Fruit fly (Drosophila melanogaster) whole organism, pupa: ENCODE data around the gene Taf13.
A peak's percentile ranks its signal among the peaks of the same experiment; 100 is the strongest.

Experiments used
- CG12605 ChIP-seq: fragments of 200-800 bp; sonication (Bioruptor generic); IDR thresholded peaks from 2 replicates; pipeline ENCODE4 v1.3.6; 2022; ENCODE audit warnings: missing biosample characterization, missing genetic modification characterization
- CG13204 ChIP-seq: fragments of 200-800 bp; sonication (Bioruptor generic); optimal IDR thresholded peaks from 2 replicates; lab custom pipeline; 2018; ENCODE audit warnings: missing biosample characterization, mild to moderate bottlenecking, missing genetic modification characterization, moderate library complexity
- CG14655 ChIP-seq: fragments of 200-800 bp; sonication (Bioruptor generic); optimal IDR thresholded peaks from 3 replicates; lab custom pipeline; 2017; ENCODE audit warnings: mild to moderate bottlenecking, missing biosample characterization, missing genetic modification reagents, missing genetic modification characterization
- CG15710 ChIP-seq: fragments of 200-800 bp; sonication (Bioruptor generic); optimal IDR thresholded peaks from 2 replicates; lab custom pipeline; 2018; ENCODE audit warnings: missing biosample characterization, mild to moderate bottlenecking, missing genetic modification characterization, moderate library complexity
- CG17806 ChIP-seq: fragments of 200-800 bp; sonication (Bioruptor generic); optimal IDR thresholded peaks from 2 replicates; lab custom pipeline; 2018; ENCODE audit warnings: missing biosample characterization, mild to moderate bottlenecking, missing genetic modification characterization, moderate library complexity
- CG32121 ChIP-seq: fragments of 200-800 bp; sonication (Bioruptor generic); IDR thresholded peaks from 2 replicates; pipeline ENCODE4 v1.3.6; 2022; ENCODE audit warnings: missing biosample characterization, missing genetic modification characterization
- CG34367 ChIP-seq: fragments of 200-800 bp; sonication (Bioruptor generic); optimal IDR thresholded peaks from 2 replicates; lab custom pipeline; 2018; ENCODE audit warnings: missing biosample characterization, mild to moderate bottlenecking, missing genetic modification characterization
- CG4496 ChIP-seq: fragments of 200-800 bp; sonication (Bioruptor generic); IDR thresholded peaks from 3 replicates; pipeline ENCODE4 v1.3.6; 2022; ENCODE audit warnings: missing biosample characterization, missing genetic modification characterization
- CG8159 ChIP-seq: fragments of 200-800 bp; sonication (Bioruptor generic); optimal IDR thresholded peaks from 3 replicates; lab custom pipeline; 2018; ENCODE audit warnings: missing biosample characterization, mild to moderate bottlenecking, missing genetic modification characterization, moderate library complexity
- CG8301 ChIP-seq: fragments of 200-800 bp; sonication (Bioruptor generic); optimal IDR thresholded peaks from 2 replicates; lab custom pipeline; 2018; ENCODE audit warnings: missing biosample characterization, mild to moderate bottlenecking, missing genetic modification characterization
- CG9948 ChIP-seq: fragments of 200-800 bp; sonication (Bioruptor generic); optimal IDR thresholded peaks from 2 replicates; lab custom pipeline; 2018; ENCODE audit warnings: missing biosample characterization, mild to moderate bottlenecking, missing genetic modification characterization, moderate library complexity
- D1 ChIP-seq: fragments of 200-800 bp; sonication (Bioruptor generic); optimal IDR thresholded peaks from 2 replicates; lab custom pipeline; 2018; ENCODE audit warnings: missing biosample characterization, mild to moderate bottlenecking, missing genetic modification characterization, moderate library complexity
- EcR ChIP-seq: fragments of 200-800 bp; sonication (Bioruptor generic); optimal IDR thresholded peaks from 3 replicates; lab custom pipeline; 2019; ENCODE audit warnings: missing biosample characterization, missing genetic modification characterization, mild to moderate bottlenecking, moderate library complexity, missing genetic modification reagents
- Ets98B ChIP-seq: fragments of 200-800 bp; sonication (Bioruptor generic); IDR thresholded peaks from 2 replicates; pipeline ENCODE4 v1.3.6; 2022; ENCODE audit warnings: missing biosample characterization, missing genetic modification characterization
- Pif1A ChIP-seq: fragments of 200-800 bp; sonication (Bioruptor generic); optimal IDR thresholded peaks from 3 replicates; lab custom pipeline; 2016; ENCODE audit warnings: missing biosample characterization, missing genetic modification characterization
- Pif1B ChIP-seq: fragments of 200-800 bp; sonication (Bioruptor generic); optimal IDR thresholded peaks from 3 replicates; lab custom pipeline; 2016; ENCODE audit warnings: missing biosample characterization, missing genetic modification characterization
- Snoo ChIP-seq: fragments of 200-800 bp; sonication (Bioruptor generic); optimal IDR thresholded peaks from 3 replicates; lab custom pipeline; 2017; ENCODE audit warnings: missing biosample characterization, mild to moderate bottlenecking, missing genetic modification characterization, inconsistent platforms
- fd96Ca ChIP-seq: fragments of 200-800 bp; sonication (Bioruptor generic); IDR thresholded peaks from 3 replicates; pipeline ENCODE4 v1.3.6; 2022; ENCODE audit warnings: missing biosample characterization, missing genetic modification characterization
- gl ChIP-seq: fragments of 200-800 bp; sonication (Bioruptor generic); optimal IDR thresholded peaks from 2 replicates; lab custom pipeline; 2018; ENCODE audit warnings: missing biosample characterization, mild to moderate bottlenecking, missing genetic modification characterization
- rn ChIP-seq: fragments of 200-800 bp; sonication (Bioruptor generic); IDR thresholded peaks from 2 replicates; pipeline ENCODE4 v1.3.6; 2022; ENCODE audit warnings: missing biosample characterization, missing genetic modification characterization

Taf13 gene

DNA sequence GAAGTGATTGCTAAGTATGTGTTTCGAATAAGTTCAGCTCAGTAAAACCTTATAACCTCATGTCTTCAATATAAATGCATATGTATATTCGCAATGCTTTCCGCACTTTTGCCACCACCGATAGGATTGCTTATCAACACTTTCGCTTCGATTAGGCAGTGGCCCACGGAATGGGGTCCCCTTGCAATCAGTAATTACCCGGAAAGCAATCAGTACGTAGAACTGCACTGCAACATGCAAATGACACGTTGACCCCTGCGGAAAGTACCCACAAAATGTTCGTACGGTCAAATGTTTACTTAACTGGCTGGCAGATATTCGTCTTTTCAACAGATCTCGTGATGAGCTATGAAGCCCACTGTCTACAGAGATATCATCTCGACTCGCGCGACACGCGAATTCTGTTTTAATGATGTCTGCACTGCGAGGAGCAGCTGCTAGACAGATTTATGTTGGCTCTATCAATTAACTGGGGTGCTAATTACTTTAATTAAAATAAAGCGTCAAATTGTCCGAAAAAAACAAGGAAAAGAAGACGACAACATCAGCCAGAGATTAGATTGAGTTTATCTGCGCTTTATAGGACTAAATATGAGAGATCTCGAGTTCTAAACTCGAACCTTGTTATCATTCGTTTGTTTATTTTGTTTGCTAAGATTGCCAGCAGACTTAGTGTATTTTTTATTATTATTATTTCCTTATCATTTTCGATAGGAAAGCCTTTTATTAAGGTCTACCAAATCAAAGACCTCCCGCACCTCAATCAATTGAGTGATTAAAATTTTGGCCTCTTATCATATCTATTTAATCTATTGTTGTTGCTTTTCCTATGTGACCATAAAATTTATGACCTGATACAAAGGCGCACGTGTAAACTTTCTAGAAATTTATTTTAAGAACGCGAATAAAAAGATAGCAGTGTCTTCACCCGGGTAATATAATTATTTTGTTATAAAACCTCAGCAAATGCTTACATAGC is 15.9 kb downstream of the Taf13 start:
- TF ChIP-seq EcR (GFP tag; lab: Kevin White, UChicago), result peak; percentile 59
- no peak for TF ChIP-seq D1 (tag; lab: Kevin White, UChicago)
- no peak for TF ChIP-seq CG34367 (tag; lab: Kevin White, UChicago)
- no peak for TF ChIP-seq Snoo (tag; lab: Kevin White, UChicago)

DNA sequence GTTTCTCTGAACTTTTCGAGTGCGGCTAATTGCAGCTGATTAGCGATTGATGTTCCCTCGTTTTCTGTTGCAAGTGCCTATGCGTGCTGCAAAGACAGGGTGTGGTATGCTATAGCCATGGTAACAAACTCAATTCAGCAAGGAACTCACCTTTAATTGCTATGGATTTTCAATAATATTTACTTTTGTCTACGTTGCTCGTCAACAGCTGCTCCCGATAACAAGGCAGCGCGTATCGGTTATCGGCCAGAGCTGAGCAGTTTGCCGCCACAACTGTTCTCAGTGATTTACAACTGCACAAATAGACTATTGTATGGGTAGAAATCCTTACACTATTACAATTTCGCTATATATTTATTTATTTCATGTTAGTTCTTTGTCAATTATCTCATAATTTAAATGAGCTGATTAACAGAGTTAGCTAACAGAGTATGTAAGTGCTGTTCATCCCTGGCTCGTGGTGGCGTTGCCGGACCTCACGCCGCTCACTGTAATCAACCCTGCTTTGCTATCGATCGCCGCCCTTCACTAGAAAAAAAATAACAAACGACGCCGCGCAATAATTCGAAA is 18.3 kb downstream of the Taf13 start, which contains the start of the genes pr and neb:
pr (minus strand) TSS at position 225 of the 570 bp plus-strand sequence.
neb (plus strand) TSS at position 524 of the 570 bp plus-strand sequence.
- TF ChIP-seq CG9948 (no peak), Snoo (tag; lab: Kevin White, UChicago) (no peak), D1 (tag; lab: Kevin White, UChicago) (no peak), CG8159 (tag; lab: Kevin White, UChicago) (no peak), CG13204 (GFP tag; lab: Kevin White, UChicago) (no peak), CG34367 (tag; lab: Kevin White, UChicago) (peak; percentile 36), CG32121 (GFP tag; lab: Robert Waterston, UW) (no peak), CG14655 (GFP tag; lab: Kevin White, UChicago) (no peak), CG17806 (tag; lab: Kevin White, UChicago) (no peak), CG12605 (GFP tag; lab: Robert Waterston, UW) (0 out of 2 replicates have a peak, but pooled peaks have one; percentile 39), CG15710 (peak; percentile 50), CG4496 (GFP tag; lab: Robert Waterston, UW) (no peak), Pif1B (GFP tag; lab: Kevin White, UChicago) (peak; percentile 61), EcR (GFP tag; lab: Kevin White, UChicago) (no peak), CG8301 (tag; lab: Kevin White, UChicago) (no peak), Pif1A (GFP tag; lab: Kevin White, UChicago) (no peak)

DNA sequence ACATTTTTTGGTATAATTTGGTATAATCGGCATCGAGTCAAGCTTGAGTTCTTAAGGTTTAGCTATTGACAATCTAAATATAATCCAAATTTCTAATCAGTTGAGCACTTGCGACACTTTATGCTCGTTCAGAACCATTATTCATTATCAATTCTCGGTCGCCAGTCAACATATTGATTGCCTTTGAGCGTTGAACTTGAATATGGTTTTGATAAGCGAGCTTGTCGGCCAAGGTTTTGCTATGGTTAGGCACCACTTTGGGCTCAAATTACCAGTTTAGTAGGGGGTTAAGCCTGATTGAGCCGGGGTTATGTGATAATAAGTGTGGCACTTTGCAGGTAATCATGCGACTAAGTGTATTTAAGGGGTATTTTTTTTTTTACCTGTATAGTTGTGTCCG is 19.3 kb downstream of the Taf13 start:
- TF ChIP-seq CG13204 (GFP tag; lab: Kevin White, UChicago), result no peak
- no peak for TF ChIP-seq EcR (GFP tag; lab: Kevin White, UChicago)
- TF ChIP-seq D1 (tag; lab: Kevin White, UChicago), result no peak
- TF ChIP-seq rn (GFP tag; lab: Robert Waterston, UW), result no peak
- no peak for TF ChIP-seq gl
- no peak for TF ChIP-seq Ets98B (GFP tag; lab: Robert Waterston, UW)
- no peak for TF ChIP-seq CG17806 (tag; lab: Kevin White, UChicago)
- TF ChIP-seq Pif1B (GFP tag; lab: Kevin White, UChicago), result no peak
- no peak for TF ChIP-seq CG15710

DNA sequence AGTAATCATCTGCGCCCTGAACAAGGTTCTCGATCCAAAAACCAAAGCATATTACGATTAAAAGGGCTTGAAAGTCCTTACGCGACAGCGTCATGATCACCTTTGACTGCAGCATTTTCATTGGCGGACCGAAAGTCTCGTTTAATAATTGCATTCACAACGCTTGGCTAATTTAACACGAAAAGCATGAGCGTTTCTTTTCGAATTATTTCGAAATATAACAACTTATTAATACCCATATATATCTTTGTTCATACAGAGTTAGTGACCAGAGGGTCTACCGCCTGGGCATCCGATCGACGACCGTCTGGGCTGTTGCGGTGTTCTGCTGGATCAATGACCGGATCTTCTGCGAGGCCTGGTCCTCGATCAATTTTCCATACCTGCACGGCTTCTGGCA is 21.6 kb downstream of the Taf13 start, which contains the start of gene CG10730:
CG10730 (minus strand) TSS at position 101 of the 400 bp plus-strand sequence.
- TF ChIP-seq CG9948 (no peak), CG14655 (GFP tag; lab: Kevin White, UChicago) (no peak), CG32121 (GFP tag; lab: Robert Waterston, UW) (no peak), fd96Ca (GFP tag; lab: Robert Waterston, UW) (no peak), Ets98B (GFP tag; lab: Robert Waterston, UW) (no peak), CG4496 (GFP tag; lab: Robert Waterston, UW) (no peak)

DNA sequence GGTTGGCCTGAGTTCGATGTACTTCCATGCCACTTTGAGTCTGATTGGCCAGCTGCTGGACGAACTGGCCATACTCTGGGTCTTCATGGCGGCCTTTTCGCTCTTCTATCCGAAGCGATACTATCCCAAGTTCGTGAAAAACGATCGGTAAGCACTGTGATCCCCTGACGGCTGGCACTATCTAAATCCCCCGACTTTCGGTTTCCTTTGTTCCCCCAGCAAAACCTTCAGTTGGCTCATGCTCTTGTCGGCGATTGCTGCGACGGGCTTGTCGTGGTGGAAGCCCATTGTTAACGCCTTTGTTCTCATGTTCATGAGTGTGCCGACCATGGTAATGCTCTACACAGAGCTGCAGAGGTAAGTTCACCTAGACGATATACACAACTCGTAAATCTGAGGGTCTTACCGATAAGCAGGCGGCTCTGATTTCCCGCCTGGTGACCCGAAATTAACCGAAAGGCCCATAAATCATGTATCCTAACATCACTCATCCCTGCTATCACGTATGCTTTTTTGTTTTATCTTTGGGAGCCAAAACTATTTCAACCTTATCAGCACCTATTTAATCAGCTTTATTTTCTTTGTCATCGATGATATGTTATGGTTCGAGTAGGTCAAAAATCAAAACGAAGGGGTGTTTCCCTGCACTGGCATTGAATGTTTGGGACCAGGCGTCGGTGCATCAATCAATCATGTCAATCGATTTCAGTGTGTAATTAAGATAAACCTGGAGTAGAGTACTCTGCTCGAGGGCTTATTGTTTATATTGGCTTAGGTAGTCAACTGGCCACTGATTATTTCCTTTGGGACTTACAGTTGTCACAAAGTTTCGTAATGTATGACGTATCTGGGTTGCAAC is 24.3 kb downstream of the Taf13 start:
- TF ChIP-seq EcR (GFP tag; lab: Kevin White, UChicago) (peak; percentile 87), Snoo (tag; lab: Kevin White, UChicago) (no peak)

DNA sequence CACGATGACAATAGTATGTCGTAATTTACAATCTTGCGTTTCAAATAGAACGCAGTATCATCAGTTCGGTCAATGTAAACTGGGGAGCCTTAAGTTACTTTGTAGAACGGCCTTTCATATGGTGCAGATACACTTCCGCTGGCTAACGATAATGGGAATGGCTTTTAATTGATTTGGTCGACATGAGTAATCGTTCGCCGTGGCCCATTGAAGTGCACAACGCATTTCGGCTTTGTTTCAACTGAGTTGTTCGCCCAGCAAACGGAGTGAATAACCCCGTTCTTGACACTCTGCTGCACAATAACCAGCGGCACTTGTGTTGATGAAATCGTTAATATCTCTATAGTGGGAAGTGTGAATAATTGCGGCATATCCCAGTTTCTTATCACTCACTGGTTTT is 25.7 kb downstream of the Taf13 start:
- no peak for TF ChIP-seq Pif1A (GFP tag; lab: Kevin White, UChicago)
- TF ChIP-seq CG9948, result no peak
- TF ChIP-seq EcR (GFP tag; lab: Kevin White, UChicago), result peak; percentile 84
- no peak for TF ChIP-seq rn (GFP tag; lab: Robert Waterston, UW)
- no peak for TF ChIP-seq D1 (tag; lab: Kevin White, UChicago)
- no peak for TF ChIP-seq CG15710
- no peak for TF ChIP-seq Pif1B (GFP tag; lab: Kevin White, UChicago)
- TF ChIP-seq gl, result no peak
